Fruit fly (Drosophila melanogaster) whole organism, embryonic: ENCODE results near the gene CG32487.

Experiments used
- Aef1 ChIP-seq: fragments of 200-800 bp; sonication (Bioruptor generic); IDR thresholded peaks from 3 replicates; pipeline ENCODE4 v1.3.6; 2022; ENCODE audit warnings: missing biosample characterization, missing genetic modification characterization
- Atf6 ChIP-seq: fragments of 200-800 bp; sonication (Bioruptor generic); IDR thresholded peaks from 2 replicates; pipeline ENCODE4 v1.3.6; 2022; ENCODE audit warnings: missing biosample characterization, missing genetic modification characterization
- Bteb2 ChIP-seq: fragments of 200-800 bp; sonication (Bioruptor generic); optimal IDR thresholded peaks from 2 replicates; lab custom pipeline; 2016; ENCODE audit warnings: missing biosample characterization, missing genetic modification characterization
- CG10274 ChIP-seq: fragments of 200-800 bp; sonication (Bioruptor generic); optimal IDR thresholded peaks from 3 replicates; lab custom pipeline; 2017; ENCODE audit warnings: missing biosample characterization, mild to moderate bottlenecking, missing genetic modification characterization
- CG10366 ChIP-seq: fragments of 200-800 bp; sonication (Bioruptor generic); IDR thresholded peaks from 2 replicates; pipeline ENCODE4 v1.3.6; 2022; ENCODE audit warnings: missing biosample characterization, missing genetic modification characterization
- CG10431 ChIP-seq: fragments of 200-800 bp; sonication (Bioruptor generic); optimal IDR thresholded peaks from 3 replicates; lab custom pipeline; 2018; ENCODE audit warnings: missing biosample characterization, mild to moderate bottlenecking, missing genetic modification characterization
- CG10654 ChIP-seq: fragments of 200-800 bp; sonication (Bioruptor generic); optimal IDR thresholded peaks from 2 replicates; lab custom pipeline; 2016; ENCODE audit warnings: missing biosample characterization, missing genetic modification characterization
- CG12104 ChIP-seq: fragments of 200-800 bp; sonication (Bioruptor generic); optimal IDR thresholded peaks from 3 replicates; lab custom pipeline; 2016; ENCODE audit warnings: missing biosample characterization, missing genetic modification characterization
- CG12299 ChIP-seq: fragments of 200-800 bp; sonication (Bioruptor generic); optimal IDR thresholded peaks from 2 replicates; lab custom pipeline; 2018; ENCODE audit warnings: missing biosample characterization, mild to moderate bottlenecking, missing genetic modification characterization
- CG1233 ChIP-seq: fragments of 200-800 bp; sonication (Bioruptor generic); optimal IDR thresholded peaks from 4 replicates; lab custom pipeline; 2018; ENCODE audit warnings: missing biosample characterization, mild to moderate bottlenecking, missing genetic modification characterization
- CG13775 ChIP-seq: fragments of 200-800 bp; sonication (Bioruptor generic); optimal IDR thresholded peaks from 3 replicates; lab custom pipeline; 2017; ENCODE audit warnings: missing biosample characterization, mild to moderate bottlenecking, missing genetic modification characterization
- CG15696 ChIP-seq: fragments of 200-800 bp; sonication (Bioruptor generic); optimal IDR thresholded peaks from 2 replicates; lab custom pipeline; 2019; ENCODE audit warnings: missing biosample characterization, mild to moderate bottlenecking, missing genetic modification characterization, moderate library complexity
- CG17385 ChIP-seq: fragments of 200-800 bp; sonication (Bioruptor generic); optimal IDR thresholded peaks from 3 replicates; lab custom pipeline; 2018; ENCODE audit warnings: missing biosample characterization, mild to moderate bottlenecking, missing genetic modification characterization
- CG17912 ChIP-seq: fragments of 200-800 bp; sonication (Bioruptor generic); optimal IDR thresholded peaks from 2 replicates; lab custom pipeline; 2018; ENCODE audit warnings: missing biosample characterization, mild to moderate bottlenecking, missing genetic modification characterization
- CG2202 ChIP-seq: fragments of 200-800 bp; sonication (Bioruptor generic); optimal IDR thresholded peaks from 2 replicates; lab custom pipeline; 2018; ENCODE audit warnings: missing biosample characterization, mild to moderate bottlenecking, missing genetic modification characterization
- CG2875 ChIP-seq: fragments of 200-800 bp; sonication (Bioruptor generic); optimal IDR thresholded peaks from 2 replicates; lab custom pipeline; 2017; ENCODE audit warnings: missing biosample characterization, mild to moderate bottlenecking, missing genetic modification characterization, missing genetic modification reagents
- CG30403 ChIP-seq: fragments of 200-800 bp; sonication (Bioruptor generic); optimal IDR thresholded peaks from 3 replicates; lab custom pipeline; 2016; ENCODE audit warnings: missing biosample characterization, missing genetic modification characterization
- CG6791 ChIP-seq: fragments of 200-800 bp; sonication (Bioruptor generic); IDR thresholded peaks from 3 replicates; pipeline ENCODE4 v1.3.6; 2022; ENCODE audit warnings: missing biosample characterization, missing genetic modification characterization; ENCODE audit not compliant: partially characterized antibody
- CG9215 ChIP-seq: fragments of 200-800 bp; sonication (Bioruptor generic); IDR thresholded peaks from 2 replicates; pipeline ENCODE4 v1.3.6; 2022; ENCODE audit warnings: missing biosample characterization, missing genetic modification characterization
- CG9609 ChIP-seq: fragments of 200-800 bp; sonication (Bioruptor generic); optimal IDR thresholded peaks from 3 replicates; lab custom pipeline; 2016; ENCODE audit warnings: missing biosample characterization, missing genetic modification characterization
- CG9727 ChIP-seq: fragments of 200-800 bp; sonication (Bioruptor generic); optimal IDR thresholded peaks from 3 replicates; lab custom pipeline; 2017; ENCODE audit warnings: missing biosample characterization, mild to moderate bottlenecking, missing genetic modification characterization
- D19B ChIP-seq: fragments of 200-800 bp; sonication (Bioruptor generic); optimal IDR thresholded peaks from 2 replicates; lab custom pipeline; 2017; ENCODE audit warnings: missing biosample characterization, mild to moderate bottlenecking, missing genetic modification characterization
- Fer2 ChIP-seq: fragments of 200-800 bp; sonication (Bioruptor generic); optimal IDR thresholded peaks from 2 replicates; lab custom pipeline; 2018; ENCODE audit warnings: missing biosample characterization, mild to moderate bottlenecking, missing genetic modification characterization, moderate library complexity
- HLH4C ChIP-seq: fragments of 200-800 bp; sonication (Bioruptor generic); IDR thresholded peaks from 3 replicates; pipeline ENCODE4 v1.3.6; 2022; ENCODE audit warnings: missing biosample characterization, missing genetic modification characterization; ENCODE audit not compliant: partially characterized antibody
- Sin3A ChIP-seq: fragments of >200 bp; optimal IDR thresholded peaks from 2 replicates; lab custom pipeline; 2018
- Stat92E ChIP-seq, 3 experiments: fragments of >200 bp in 2 of 3; fragments of 200-800 bp in 1 of 3; sonication (Bioruptor generic) in 1 of 3; optimal IDR thresholded peaks; 2 replicates each; lab custom pipeline; 2017 to 2019; ENCODE audit warnings: missing biosample characterization in 3 of 3, missing genetic modification characterization in 3 of 3, mild to moderate bottlenecking in 1 of 3, moderate library complexity in 1 of 3
- Tbp ChIP-seq: fragments of >200 bp; optimal IDR thresholded peaks from 2 replicates; lab custom pipeline; 2018; ENCODE audit warnings: missing biosample characterization, missing genetic modification characterization
- Trl ChIP-seq, 3 experiments: fragments of >200 bp in 2 of 3; fragments of 200-800 bp in 1 of 3; sonication (Bioruptor generic) in 1 of 3; optimal IDR thresholded peaks; 2 replicates in 1 of 3; 3 replicates in 2 of 3; lab custom pipeline; 2016 to 2017; ENCODE audit warnings: missing biosample characterization in 1 of 3, missing genetic modification characterization in 1 of 3
- bab2 ChIP-seq: fragments of 200-800 bp; sonication (Bioruptor generic); optimal IDR thresholded peaks from 2 replicates; lab custom pipeline; 2016; ENCODE audit warnings: missing biosample characterization, missing genetic modification characterization
- br ChIP-seq: fragments of >200 bp; optimal IDR thresholded peaks from 2 replicates; lab custom pipeline; 2017
- cg ChIP-seq: fragments of 200-800 bp; sonication (Bioruptor generic); optimal IDR thresholded peaks from 3 replicates; lab custom pipeline; 2019; ENCODE audit warnings: missing biosample characterization, mild to moderate bottlenecking, missing genetic modification characterization, moderate library complexity
- chif ChIP-seq, 2 experiments: fragments of 200-800 bp; sonication (Bioruptor generic); optimal IDR thresholded peaks; 3 replicates each; lab custom pipeline; 2016; ENCODE audit warnings: missing biosample characterization in 2 of 2, missing genetic modification characterization in 2 of 2
- ci ChIP-seq: fragments of 200-800 bp; sonication (Bioruptor generic); IDR thresholded peaks from 3 replicates; pipeline ENCODE4 v1.3.6; 2022; ENCODE audit warnings: missing biosample characterization, missing genetic modification characterization
- corto ChIP-seq: fragments of 200-800 bp; sonication (Bioruptor generic); optimal IDR thresholded peaks from 2 replicates; lab custom pipeline; 2016; ENCODE audit warnings: missing biosample characterization, mild to moderate bottlenecking, missing genetic modification characterization, moderate library complexity
- da ChIP-seq: fragments of 200-800 bp; sonication (Bioruptor generic); optimal IDR thresholded peaks from 2 replicates; lab custom pipeline; 2016; ENCODE audit warnings: missing biosample characterization, missing genetic modification characterization
- en ChIP-seq: fragments of 200-800 bp; sonication (Bioruptor generic); optimal IDR thresholded peaks from 2 replicates; lab custom pipeline; 2016; ENCODE audit warnings: missing biosample characterization, missing genetic modification characterization
- esg ChIP-seq: fragments of 200-800 bp; sonication (Bioruptor generic); conservative IDR thresholded peaks from 2 replicates; pipeline ENCODE4 v1.3.6; 2022; ENCODE audit warnings: missing biosample characterization, missing genetic modification characterization
- eve ChIP-seq, 2 experiments: fragments of >200 bp; optimal IDR thresholded peaks; 2 replicates each; lab custom pipeline; 2017; ENCODE audit warnings: missing biosample characterization in 2 of 2, missing genetic modification characterization in 2 of 2
- eyg ChIP-seq: fragments of 200-800 bp; sonication (Bioruptor generic); optimal IDR thresholded peaks from 3 replicates; lab custom pipeline; 2016; ENCODE audit warnings: missing biosample characterization, missing genetic modification characterization
- gce ChIP-seq: fragments of 200-800 bp; sonication (Bioruptor generic); IDR thresholded peaks from 3 replicates; pipeline ENCODE4 v1.3.6; 2022; ENCODE audit warnings: missing biosample characterization, missing genetic modification characterization
- grn ChIP-seq: fragments of 200-800 bp; sonication (Bioruptor generic); optimal IDR thresholded peaks from 3 replicates; lab custom pipeline; 2017; ENCODE audit warnings: missing biosample characterization, missing genetic modification characterization
- gsb ChIP-seq: fragments of 200-800 bp; sonication (Bioruptor generic); IDR thresholded peaks from 2 replicates; pipeline ENCODE4 v1.3.6; 2022; ENCODE audit warnings: missing biosample characterization, missing genetic modification characterization
- odd ChIP-seq: fragments of 200-800 bp; sonication (Bioruptor generic); optimal IDR thresholded peaks from 2 replicates; lab custom pipeline; 2017; ENCODE audit warnings: missing biosample characterization, mild to moderate bottlenecking, missing genetic modification characterization
- ro ChIP-seq: fragments of 200-800 bp; sonication (Bioruptor generic); IDR thresholded peaks from 2 replicates; pipeline ENCODE4 v1.3.6; 2022; ENCODE audit warnings: missing biosample characterization, missing genetic modification characterization
- stc ChIP-seq: fragments of 200-800 bp; sonication (Bioruptor generic); IDR thresholded peaks from 2 replicates; pipeline ENCODE4 v1.3.6; 2022; ENCODE audit warnings: missing biosample characterization, missing genetic modification characterization
- tio ChIP-seq: fragments of 200-800 bp; sonication (Bioruptor generic); optimal IDR thresholded peaks from 2 replicates; lab custom pipeline; 2017; ENCODE audit warnings: missing biosample characterization, missing genetic modification characterization, inconsistent platforms
- tll ChIP-seq, 2 experiments: fragments of 200-800 bp in 1 of 2; fragments of >200 bp in 1 of 2; sonication (Bioruptor generic) in 1 of 2; optimal IDR thresholded peaks; 2 replicates each; lab custom pipeline; 2017 to 2019; ENCODE audit warnings: missing biosample characterization in 2 of 2, missing genetic modification characterization in 2 of 2, mild to moderate bottlenecking in 1 of 2, moderate library complexity in 1 of 2
- yki ChIP-seq: fragments of >200 bp; optimal IDR thresholded peaks from 3 replicates; lab custom pipeline; 2018
- zen2 ChIP-seq: fragments of 200-800 bp; sonication (Bioruptor generic); IDR thresholded peaks from 3 replicates; pipeline ENCODE4 v1.3.6; 2022; ENCODE audit warnings: missing biosample characterization, missing genetic modification characterization; ENCODE audit not compliant: partially characterized antibody
- zf30C ChIP-seq: fragments of 200-800 bp; sonication (Bioruptor generic); optimal IDR thresholded peaks from 3 replicates; lab custom pipeline; 2018; ENCODE audit warnings: missing biosample characterization, mild to moderate bottlenecking, missing genetic modification characterization

Gene CG32487

dm6 chr3L:3037822-3038563, 20.9 kb upstream of the CG32487 start (continued):
- TF ChIP-seq CG10654 (no peak), eve (GFP tag; optimal IDR thresholded peaks at IDR 0.05; lab: Kevin White, UChicago) (no peak), D19B (GFP tag; lab: Kevin White, UChicago) (no peak), gce (GFP tag; lab: Robert Waterston, UW) (peak; percentile 18; the same call in 1 of the 3 replicates), CG1233 (GFP tag; lab: Kevin White, UChicago) (no peak), stc (GFP tag; lab: Robert Waterston, UW) (peak; percentile 53; the same call in 1 of the 2 replicates), br (lab: Kevin White, UChicago) (no peak), zen2 (GFP tag; lab: Robert Waterston, UW) (no peak), tll (GFP tag; optimal IDR thresholded peaks at IDR 0.05; lab: Kevin White, UChicago) (peak in 1 of 2 experiments; percentile 73), cg (GFP tag; lab: Kevin White, UChicago) (peak; percentile 11), CG30403 (GFP tag; lab: Kevin White, UChicago) (no peak), tio (GFP tag; lab: Kevin White, UChicago) (no peak), Trl (optimal IDR thresholded peaks at IDR 0.05; lab: Kevin White, UChicago) (no peak), Trl (GFP tag; optimal IDR thresholded peaks at IDR 0.05; lab: Kevin White, UChicago) (no peak), HLH4C (GFP tag; lab: Robert Waterston, UW) (no peak), Tbp (GFP tag; lab: Kevin White, UChicago) (no peak), grn (no peak), CG9609 (GFP tag; lab: Kevin White, UChicago) (no peak), CG2875 (no peak), CG6791 (no peak), Bteb2 (GFP tag; lab: Kevin White, UChicago) (no peak), Aef1 (GFP tag; lab: Robert Waterston, UW) (no peak; the same call in 2 of the 3 replicates), Sin3A (lab: Kevin White, UChicago) (no peak), corto (GFP tag; lab: Kevin White, UChicago) (no peak), Fer2 (tag; lab: Kevin White, UChicago) (no peak), en (GFP tag; lab: Kevin White, UChicago) (no peak), CG12104 (no peak), da (GFP tag; lab: Kevin White, UChicago) (no peak), Stat92E (GFP tag; optimal IDR thresholded peaks at IDR 0.05; lab: Kevin White, UChicago) (peak in 1 of 3 experiments; percentile 60), eyg (GFP tag; lab: Kevin White, UChicago) (no peak), yki (lab: Kevin White, UChicago) (no peak), CG15696 (tag; lab: Kevin White, UChicago) (no peak), odd (GFP tag; lab: Kevin White, UChicago) (peak; percentile 49), esg (no peak), CG12299 (tag; lab: Kevin White, UChicago) (no peak), CG9727 (no peak), CG9215 (GFP tag; lab: Robert Waterston, UW) (no peak), CG17912 (GFP tag; lab: Kevin White, UChicago) (no peak), CG2202 (tag; lab: Kevin White, UChicago) (no peak), Atf6 (GFP tag; lab: Robert Waterston, UW) (0 out of 2 replicates have a peak, but pooled peaks have one; percentile 37), CG10431 (no peak), CG10366 (no peak), CG17385 (peak; percentile 4), chif (GFP tag; optimal IDR thresholded peaks at IDR 0.05; lab: Kevin White, UChicago) (no peak), CG13775 (GFP tag; lab: Kevin White, UChicago) (no peak), gsb (GFP tag; lab: Robert Waterston, UW) (0 out of 2 replicates have a peak, but pooled peaks have one; percentile 6), CG10274 (GFP tag; lab: Kevin White, UChicago) (no peak), ro (GFP tag; lab: Robert Waterston, UW) (no peak), bab2 (GFP tag; lab: Kevin White, UChicago) (no peak), ci (GFP tag; lab: Robert Waterston, UW) (peak; percentile 77), zf30C (GFP tag; lab: Kevin White, UChicago) (no peak)
